Fruit fly (Drosophila melanogaster): ENCODE results near the gene Ctl2.

The Ctl2 gene

DNA sequence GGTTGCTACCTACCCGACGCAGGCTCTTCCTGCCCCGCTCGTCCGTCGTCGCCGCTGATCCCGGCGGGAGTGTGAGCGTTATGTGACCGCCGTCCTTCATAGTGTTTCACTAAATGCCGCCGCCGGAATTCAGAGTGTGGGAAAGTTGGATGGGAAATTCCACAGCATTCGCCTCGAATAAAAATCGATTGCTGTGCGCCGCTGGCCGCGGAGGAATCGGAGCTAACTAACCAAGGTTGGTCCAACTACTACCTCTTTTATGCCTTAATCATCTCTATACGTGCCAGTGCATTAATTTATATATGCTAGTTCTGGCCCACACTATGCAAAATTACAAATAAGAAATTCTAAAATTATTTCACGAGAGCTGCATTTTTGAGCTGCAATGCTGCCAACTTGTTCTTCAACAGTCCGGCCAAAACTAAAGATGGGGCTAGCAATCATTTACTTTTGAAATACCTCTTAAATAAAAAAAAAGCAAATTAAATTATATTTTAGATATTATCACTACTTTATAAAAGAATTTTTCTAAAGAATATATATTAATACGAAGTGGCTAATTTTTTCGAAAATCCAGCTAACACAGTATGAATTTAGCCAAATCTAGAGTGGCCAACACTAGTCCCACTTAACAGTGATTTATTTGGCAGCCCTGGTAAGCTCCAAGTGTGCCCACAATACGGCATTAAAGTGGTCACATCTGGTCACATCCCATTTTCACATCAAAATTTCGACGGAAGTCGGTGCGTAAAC, 10.6 kb upstream of the Ctl2 start, which contains the start of the genes alpha-Man-Ib and Pdhb (continued):
- TF ChIP-seq fru (optimal IDR thresholded peaks at IDR 0.05) (no peak), CG34224 (GFP tag; IDR thresholded peaks at IDR 0.05; ENCODE audit: partially characterized antibody) (no peak), ro (GFP tag; IDR thresholded peaks at IDR 0.05) (peak; percentile 50; the same call in 1 of the 2 replicates), stc (GFP tag; IDR thresholded peaks at IDR 0.05) (peak; percentile 75), CG8359 (GFP tag; optimal IDR thresholded peaks at IDR 0.05; ENCODE audit: borderline replicate concordance) (no peak), repo (GFP tag; optimal IDR thresholded peaks at IDR 0.05) (no peak), Oli (tag; optimal IDR thresholded peaks at IDR 0.05) (no peak), tio (GFP tag; optimal IDR thresholded peaks at IDR 0.05) (no peak), klu (GFP tag; IDR thresholded peaks at IDR 0.05) (peak; percentile 76), CG14050 (GFP tag; IDR thresholded peaks at IDR 0.05) (peak; percentile 62; the same call in 2 of the 3 replicates), CG5180 (GFP tag; optimal IDR thresholded peaks at IDR 0.05) (no peak), Hr78 (GFP tag; optimal IDR thresholded peaks at IDR 0.05) (peak in 1 of 2 experiments; percentile 13), pita (GFP tag; optimal IDR thresholded peaks at IDR 0.05) (no peak), CTCF (GFP tag; optimal IDR thresholded peaks at IDR 0.05) (no peak), Sin3A (optimal IDR thresholded peaks at IDR 0.05) (peak; percentile 45), CG14441 (GFP tag; IDR thresholded peaks at IDR 0.05) (peak; percentile 73), CG9817 (tag; optimal IDR thresholded peaks at IDR 0.05) (peak; percentile 91), Hey (tag; optimal IDR thresholded peaks at IDR 0.05) (no peak), Ets97D (GFP tag; optimal IDR thresholded peaks at IDR 0.05) (peak; percentile 61), sc (optimal IDR thresholded peaks at IDR 0.05) (no peak), sc (GFP tag; optimal IDR thresholded peaks at IDR 0.05) (peak; percentile 33), wek (GFP tag; optimal IDR thresholded peaks at IDR 0.05) (no peak), zfh2 (GFP tag; optimal IDR thresholded peaks at IDR 0.05) (peak; percentile 80), CG14860 (GFP tag; IDR thresholded peaks at IDR 0.05; ENCODE audit: partially characterized antibody) (no peak), crc (GFP tag; optimal IDR thresholded peaks at IDR 0.05) (no peak), CG11247 (GFP tag; IDR thresholded peaks at IDR 0.05) (peak; percentile 76), CG17802 (tag; optimal IDR thresholded peaks at IDR 0.05) (peak; percentile 42), CG15073 (GFP tag; optimal IDR thresholded peaks at IDR 0.05) (peak; percentile 29), CHES-1-like (GFP tag; optimal IDR thresholded peaks at IDR 0.05) (peak; percentile 19), z (GFP tag; IDR thresholded peaks at IDR 0.05) (no peak), NC2β (GFP tag; optimal IDR thresholded peaks at IDR 0.05) (peak; percentile 19), dmrt11E (tag; optimal IDR thresholded peaks at IDR 0.05) (peak; percentile 78), Dref (GFP tag; IDR thresholded peaks at IDR 0.05) (peak; percentile 51), esg (GFP tag; conservative IDR thresholded peaks at IDR 0.05) (peak; percentile 79), ttk (GFP tag; IDR thresholded peaks at IDR 0.05) (peak; percentile 56; the same call in 1 of the 2 replicates), bbx (GFP tag; IDR thresholded peaks at IDR 0.05; ENCODE audit: partially characterized antibody) (no peak), tll (GFP tag; optimal IDR thresholded peaks at IDR 0.05) (no peak), fu2 (GFP tag; optimal IDR thresholded peaks at IDR 0.05) (peak; percentile 15), vfl (GFP tag; optimal IDR thresholded peaks at IDR 0.05) (peak; percentile 26), CG3281 (GFP tag; optimal IDR thresholded peaks at IDR 0.05) (peak; percentile 80), ash1 (GFP tag; optimal IDR thresholded peaks at IDR 0.05) (no peak), CG14710 (tag; optimal IDR thresholded peaks at IDR 0.05) (peak; percentile 98), nau (GFP tag; optimal IDR thresholded peaks at IDR 0.05) (no peak), Dp (GFP tag; optimal IDR thresholded peaks at IDR 0.05) (peak; percentile 31)
